Worm (Caenorhabditis elegans) whole organism, early embryonic: Measurements from ENCODE around the gene moa-1.

Experiments used
- B0310.2 ChIP-seq: sonication (generic microtip); optimal IDR thresholded peaks from 2 replicates; lab custom pipeline; 2016; ENCODE audit warnings: mild to moderate bottlenecking, missing genetic modification characterization, missing compliant biosample characterization
- F13C5.2 ChIP-seq: sonication (generic microtip); optimal IDR thresholded peaks from 2 replicates; lab custom pipeline; 2017; ENCODE audit warnings: mild to moderate bottlenecking, missing genetic modification characterization, inconsistent platforms, missing compliant biosample characterization
- aly-1 ChIP-seq: sonication (generic microtip); optimal IDR thresholded peaks from 2 replicates; lab custom pipeline; 2016; ENCODE audit warnings: missing genetic modification characterization, missing compliant biosample characterization
- ama-1 ChIP-seq: fragments of 150-350 bp; optimal IDR thresholded peaks from 2 replicates; lab custom pipeline; 2014
- ceh-13 ChIP-seq: fragments of 200-800 bp; sonication (Bioruptor generic); optimal IDR thresholded peaks from 2 replicates; lab custom pipeline; 2018; ENCODE audit warnings: mild to moderate bottlenecking, missing genetic modification characterization, missing compliant biosample characterization
- ceh-36 ChIP-seq: sonication (generic microtip); optimal IDR thresholded peaks from 2 replicates; lab custom pipeline; 2016; ENCODE audit warnings: missing genetic modification characterization, inconsistent platforms, missing compliant biosample characterization
- ets-7 ChIP-seq: sonication (generic microtip); optimal IDR thresholded peaks from 2 replicates; lab custom pipeline; 2016; ENCODE audit warnings: missing genotype, missing genetic modification characterization, missing compliant biosample characterization
- flt-1 ChIP-seq: fragments of 200-800 bp; sonication (Bioruptor generic); IDR thresholded peaks from 2 replicates; pipeline ENCODE4 v1.3.6; 2022; ENCODE audit warnings: missing genetic modification characterization, missing compliant biosample characterization
- hmbx-1 ChIP-seq: sonication (generic microtip); optimal IDR thresholded peaks from 2 replicates; lab custom pipeline; 2016; ENCODE audit warnings: mild to moderate bottlenecking, missing genetic modification characterization, missing compliant biosample characterization
- hmg-4 ChIP-seq: fragments of 200-800 bp; sonication (Bioruptor generic); optimal IDR thresholded peaks from 2 replicates; lab custom pipeline; 2018; ENCODE audit warnings: mild to moderate bottlenecking, missing genetic modification characterization, missing compliant biosample characterization
- hnd-1 ChIP-seq: sonication (generic microtip); optimal IDR thresholded peaks from 2 replicates; lab custom pipeline; 2016; ENCODE audit warnings: missing genetic modification characterization, missing compliant biosample characterization
- pes-1 ChIP-seq: fragments of 200-800 bp; sonication (Bioruptor generic); IDR thresholded peaks from 2 replicates; pipeline ENCODE4 v1.3.6; 2022; ENCODE audit warnings: missing genetic modification reagents, missing genetic modification characterization, missing compliant biosample characterization
- scrt-1 ChIP-seq: fragments of 200-800 bp; sonication (Bioruptor generic); IDR thresholded peaks from 2 replicates; pipeline ENCODE4 v1.3.6; 2022; ENCODE audit warnings: missing genetic modification characterization, missing compliant biosample characterization
- sea-1 ChIP-seq: fragments of 200-800 bp; sonication (Bioruptor generic); conservative IDR thresholded peaks from 2 replicates; pipeline ENCODE4 v1.3.6; 2022; ENCODE audit warnings: missing genetic modification characterization, missing compliant biosample characterization
- tbx-11 ChIP-seq: fragments of 200-800 bp; sonication (Bioruptor generic); IDR thresholded peaks from 2 replicates; pipeline ENCODE4 v1.3.6; 2022; ENCODE audit warnings: missing genetic modification characterization, missing compliant biosample characterization
- tbx-37 ChIP-seq: fragments of 200-800 bp; sonication (Bioruptor generic); conservative IDR thresholded peaks from 2 replicates; pipeline ENCODE4 v1.3.6; 2022; ENCODE audit warnings: missing genetic modification reagents, missing genetic modification characterization, missing compliant biosample characterization
- tra-4 ChIP-seq: sonication (generic microtip); optimal IDR thresholded peaks from 2 replicates; lab custom pipeline; 2017; ENCODE audit warnings: missing genetic modification characterization, missing compliant biosample characterization

moa-1 gene

DNA sequence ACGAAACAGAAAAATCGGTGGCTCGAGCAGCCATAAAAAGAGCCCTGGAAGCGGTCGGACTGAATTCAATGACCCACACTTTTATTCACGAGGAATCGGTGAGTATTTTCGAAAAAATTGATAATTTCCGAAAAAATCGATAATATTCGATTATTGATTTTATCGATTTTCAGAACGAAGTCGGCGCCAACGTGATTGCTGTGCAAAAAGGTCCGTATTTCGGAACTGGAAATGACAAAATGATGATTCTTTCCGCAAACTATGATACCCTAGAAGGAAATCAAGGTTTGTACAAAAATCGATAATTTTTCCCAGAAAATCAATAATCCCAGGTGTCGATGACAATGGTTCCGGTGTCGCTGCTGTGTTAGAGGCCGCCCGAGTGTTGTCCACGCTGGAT lies 37.2 kb upstream of the moa-1 start:
- TF ChIP-seq hmbx-1 (tag; lab: Kevin White, UChicago) (no peak), tra-4 (tag; lab: Kevin White, UChicago) (no peak), flt-1 (GFP tag; lab: Robert Waterston, UW) (no peak), tbx-37 (GFP tag; lab: Robert Waterston, UW) (no peak), ama-1 (lab: Kevin White, UChicago) (no peak), B0310.2 (tag; lab: Kevin White, UChicago) (no peak)

ce11 chrIII:2005729-2006128 lies 36.0 kb upstream of the moa-1 start, which contains the start of gene Y39A3B.1:
Y39A3B.1 (plus strand) TSS chrIII:2006029.
- TF ChIP-seq ets-7 (no peak), B0310.2 (tag; lab: Kevin White, UChicago) (no peak), ama-1 (lab: Kevin White, UChicago) (no peak), scrt-1 (GFP tag; lab: Robert Waterston, UW) (no peak)

- TF ChIP-seq B0310.2 (tag; lab: Kevin White, UChicago) (no peak), flt-1 (GFP tag; lab: Robert Waterston, UW) (no peak), ama-1 (lab: Kevin White, UChicago) (no peak), pes-1 (GFP tag; lab: Robert Waterston, UW) (no peak), hmbx-1 (tag; lab: Kevin White, UChicago) (no peak), tbx-37 (GFP tag; lab: Robert Waterston, UW) (no peak), scrt-1 (GFP tag; lab: Robert Waterston, UW) (no peak), sea-1 (GFP tag; lab: Robert Waterston, UW) (no peak), tra-4 (tag; lab: Kevin White, UChicago) (no peak), hnd-1 (no peak), hmg-4 (GFP tag; lab: Kevin White, UChicago) (no peak), ceh-36 (tag; lab: Kevin White, UChicago) (no peak), F13C5.2 (no peak), aly-1 (tag; lab: Kevin White, UChicago) (no peak), tbx-11 (GFP tag; lab: Robert Waterston, UW) (no peak), ceh-13 (GFP tag; lab: Kevin White, UChicago) (no peak), ets-7 (no peak)
These were observed 31.5 kb upstream of the moa-1 start for ce11 chrIII:2001210-2001609.

DNA sequence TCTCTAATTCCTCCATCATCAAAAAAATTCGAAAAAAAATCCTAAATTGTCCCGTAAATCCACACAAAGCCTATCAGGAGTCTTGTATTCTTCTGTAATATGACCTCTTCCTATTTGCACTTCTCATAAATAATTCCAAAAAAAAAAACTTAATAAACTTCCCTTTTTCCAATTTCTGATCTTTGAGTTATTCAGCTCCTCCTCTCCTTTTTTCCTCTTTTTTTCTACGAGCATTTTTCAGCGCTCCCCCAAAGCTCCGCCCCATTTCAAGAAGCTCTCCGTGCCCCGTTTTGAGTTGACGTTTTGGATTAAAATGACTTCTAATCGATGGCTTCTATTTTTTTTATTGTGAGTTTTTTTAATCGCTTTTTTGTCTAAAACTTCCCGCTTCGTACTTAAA lies 27.9 kb upstream of the moa-1 start, which contains the start of gene lgc-42:
TSS of gene lgc-42 (plus strand) at position 301 of the 400 bp plus-strand sequence.
- no peak for TF ChIP-seq hnd-1
- no peak for TF ChIP-seq tbx-37 (GFP tag; lab: Robert Waterston, UW)
- TF ChIP-seq B0310.2 (tag; lab: Kevin White, UChicago): no peak
- TF ChIP-seq hmbx-1 (tag; lab: Kevin White, UChicago): no peak
- TF ChIP-seq tra-4 (tag; lab: Kevin White, UChicago): no peak
- no peak for TF ChIP-seq flt-1 (GFP tag; lab: Robert Waterston, UW)
- TF ChIP-seq F13C5.2: no peak
- no peak for TF ChIP-seq aly-1 (tag; lab: Kevin White, UChicago)
- no peak for TF ChIP-seq sea-1 (GFP tag; lab: Robert Waterston, UW)
- TF ChIP-seq pes-1 (GFP tag; lab: Robert Waterston, UW): no peak
- no peak for TF ChIP-seq tbx-11 (GFP tag; lab: Robert Waterston, UW)
- no peak for TF ChIP-seq ama-1 (lab: Kevin White, UChicago)
- TF ChIP-seq ceh-13 (GFP tag; lab: Kevin White, UChicago): no peak
- no peak for TF ChIP-seq hmg-4 (GFP tag; lab: Kevin White, UChicago)

- TF ChIP-seq tra-4 (tag; lab: Kevin White, UChicago): no peak
- no peak for TF ChIP-seq F13C5.2
- TF ChIP-seq aly-1 (tag; lab: Kevin White, UChicago): no peak
- TF ChIP-seq hnd-1: no peak
- no peak for TF ChIP-seq hmbx-1 (tag; lab: Kevin White, UChicago)
- TF ChIP-seq scrt-1 (GFP tag; lab: Robert Waterston, UW): no peak
- TF ChIP-seq pes-1 (GFP tag; lab: Robert Waterston, UW): no peak
- TF ChIP-seq ceh-13 (GFP tag; lab: Kevin White, UChicago): no peak
- TF ChIP-seq tbx-37 (GFP tag; lab: Robert Waterston, UW): no peak
These were observed 20.2 kb upstream of the moa-1 start for ce11 chrIII:1989940-1990339.

ce11 chrIII:1987693-1988092 lies 18.0 kb upstream of the moa-1 start, which contains the start of gene Y39A3B.8:
Y39A3B.8 (plus strand) TSS chrIII:1987993.
- TF ChIP-seq aly-1 (tag; lab: Kevin White, UChicago) (no peak), tbx-11 (GFP tag; lab: Robert Waterston, UW) (no peak), ets-7 (no peak), hnd-1 (no peak), ceh-36 (tag; lab: Kevin White, UChicago) (no peak), hmbx-1 (tag; lab: Kevin White, UChicago) (no peak), ceh-13 (GFP tag; lab: Kevin White, UChicago) (no peak), F13C5.2 (no peak), tra-4 (tag; lab: Kevin White, UChicago) (no peak), pes-1 (GFP tag; lab: Robert Waterston, UW) (no peak), scrt-1 (GFP tag; lab: Robert Waterston, UW) (no peak), sea-1 (GFP tag; lab: Robert Waterston, UW) (no peak), hmg-4 (GFP tag; lab: Kevin White, UChicago) (no peak), B0310.2 (tag; lab: Kevin White, UChicago) (no peak), ama-1 (lab: Kevin White, UChicago) (no peak), tbx-37 (GFP tag; lab: Robert Waterston, UW) (no peak), flt-1 (GFP tag; lab: Robert Waterston, UW) (no peak)

ce11 chrIII:1984860-1985259 lies 15.2 kb upstream of the moa-1 start, which contains the start of gene Y39A3B.7:
Y39A3B.7 (minus strand) TSS chrIII:1984960.
- no peak for TF ChIP-seq ceh-36 (tag; lab: Kevin White, UChicago)
- no peak for TF ChIP-seq ets-7
- no peak for TF ChIP-seq pes-1 (GFP tag; lab: Robert Waterston, UW)
- no peak for TF ChIP-seq hnd-1
- TF ChIP-seq ama-1 (lab: Kevin White, UChicago): no peak
- TF ChIP-seq tra-4 (tag; lab: Kevin White, UChicago): no peak
- TF ChIP-seq flt-1 (GFP tag; lab: Robert Waterston, UW): no peak
- no peak for TF ChIP-seq F13C5.2
- TF ChIP-seq tbx-37 (GFP tag; lab: Robert Waterston, UW): no peak
- no peak for TF ChIP-seq hmbx-1 (tag; lab: Kevin White, UChicago)
- no peak for TF ChIP-seq hmg-4 (GFP tag; lab: Kevin White, UChicago)
- no peak for TF ChIP-seq tbx-11 (GFP tag; lab: Robert Waterston, UW)
- TF ChIP-seq scrt-1 (GFP tag; lab: Robert Waterston, UW): no peak
- TF ChIP-seq ceh-13 (GFP tag; lab: Kevin White, UChicago): no peak
- TF ChIP-seq sea-1 (GFP tag; lab: Robert Waterston, UW): no peak
- TF ChIP-seq aly-1 (tag; lab: Kevin White, UChicago): no peak
- no peak for TF ChIP-seq B0310.2 (tag; lab: Kevin White, UChicago)
